Worm (Caenorhabditis elegans) whole organism, young adult: ENCODE measurements around the gene C25A8.2.

Experiments
- B0261.1 ChIP-seq: sonication (generic microtip); optimal IDR thresholded peaks from 2 replicates; lab custom pipeline; 2016; ENCODE audit warnings: mild to moderate bottlenecking, missing genetic modification characterization, moderate library complexity, missing compliant biosample characterization
- C17E4.6 ChIP-seq: fragments of 200-800 bp; sonication (Bioruptor generic); IDR thresholded peaks from 2 replicates; pipeline ENCODE4 v1.3.6; 2022; ENCODE audit warnings: missing genetic modification reagents, missing genetic modification characterization, missing compliant biosample characterization
- F57A8.1 ChIP-seq: fragments of 200-800 bp; sonication (Bioruptor generic); optimal IDR thresholded peaks from 2 replicates; lab custom pipeline; 2018; ENCODE audit warnings: mild to moderate bottlenecking, missing genetic modification characterization, moderate library complexity, missing compliant biosample characterization
- F57C9.4 ChIP-seq: sonication (generic microtip); optimal IDR thresholded peaks from 2 replicates; lab custom pipeline; 2017; ENCODE audit warnings: mild to moderate bottlenecking, missing genetic modification characterization, missing compliant biosample characterization
- T26A5.8 ChIP-seq: sonication (generic microtip); optimal IDR thresholded peaks from 2 replicates; lab custom pipeline; 2016; ENCODE audit warnings: missing genetic modification characterization, missing compliant biosample characterization
- Y53F4B.3 ChIP-seq: fragments of 200-800 bp; sonication (Bioruptor generic); IDR thresholded peaks from 2 replicates; pipeline ENCODE4 v1.3.6; 2022; ENCODE audit warnings: missing genetic modification reagents, missing genetic modification characterization, missing compliant biosample characterization
- Y53G8AR.9 ChIP-seq: fragments of 200-800 bp; sonication (Bioruptor generic); conservative IDR thresholded peaks from 2 replicates; pipeline ENCODE4 v1.3.6; 2022; ENCODE audit warnings: missing genetic modification reagents, missing genetic modification characterization, missing compliant biosample characterization
- Y56A3A.18 ChIP-seq: fragments of 200-800 bp; sonication (Bioruptor generic); IDR thresholded peaks from 2 replicates; pipeline ENCODE4 v1.3.6; 2022; ENCODE audit warnings: missing genetic modification reagents, missing genetic modification characterization, missing compliant biosample characterization
- Y95B8A.8 ChIP-seq: fragments of 200-800 bp; sonication (Bioruptor generic); IDR thresholded peaks from 2 replicates; pipeline ENCODE4 v1.3.6; 2022; ENCODE audit warnings: missing genetic modification reagents, missing genetic modification characterization, missing compliant biosample characterization
- akir-1 ChIP-seq: fragments of 200-800 bp; sonication (Bioruptor generic); optimal IDR thresholded peaks from 2 replicates; lab custom pipeline; 2018; ENCODE audit warnings: mild to moderate bottlenecking, missing genetic modification characterization, moderate library complexity, missing compliant biosample characterization
- aptf-2 ChIP-seq: fragments of 200-800 bp; sonication (Bioruptor generic); conservative IDR thresholded peaks from 2 replicates; pipeline ENCODE4 v1.3.6; 2022; ENCODE audit warnings: missing genetic modification reagents, missing genetic modification characterization, missing compliant biosample characterization
- atf-7 ChIP-seq: sonication (generic microtip); optimal IDR thresholded peaks from 2 replicates; lab custom pipeline; 2017; ENCODE audit warnings: mild to moderate bottlenecking, missing genetic modification characterization, missing compliant biosample characterization
- attf-5 ChIP-seq: fragments of 200-800 bp; sonication (Bioruptor generic); optimal IDR thresholded peaks from 2 replicates; lab custom pipeline; 2018; ENCODE audit warnings: mild to moderate bottlenecking, missing genetic modification characterization, missing compliant biosample characterization
- bed-2 ChIP-seq: fragments of 200-800 bp; sonication (Bioruptor generic); IDR thresholded peaks from 2 replicates; pipeline ENCODE4 v1.3.6; 2022; ENCODE audit warnings: missing genetic modification reagents, missing genetic modification characterization, missing compliant biosample characterization
- ccch-3 ChIP-seq: fragments of 200-800 bp; sonication (Bioruptor generic); optimal IDR thresholded peaks from 2 replicates; lab custom pipeline; 2018; ENCODE audit warnings: mild to moderate bottlenecking, missing genetic modification characterization, missing compliant biosample characterization
- ceh-58 ChIP-seq: fragments of 200-800 bp; sonication (Bioruptor generic); IDR thresholded peaks from 2 replicates; pipeline ENCODE4 v1.3.6; 2022; ENCODE audit warnings: missing genetic modification characterization, missing compliant biosample characterization
- ceh-79 ChIP-seq: sonication (generic microtip); optimal IDR thresholded peaks from 2 replicates; lab custom pipeline; 2017; ENCODE audit warnings: mild to moderate bottlenecking, missing genetic modification characterization, missing compliant biosample characterization
- ceh-91 ChIP-seq: fragments of 200-800 bp; sonication (Bioruptor generic); IDR thresholded peaks from 2 replicates; pipeline ENCODE4 v1.3.6; 2022; ENCODE audit warnings: missing genetic modification reagents, missing genetic modification characterization, missing compliant biosample characterization
- egl-18 ChIP-seq: fragments of 200-800 bp; sonication (Bioruptor generic); IDR thresholded peaks from 2 replicates; pipeline ENCODE4 v1.3.6; 2022; ENCODE audit warnings: missing genetic modification reagents, missing genetic modification characterization, missing compliant biosample characterization
- fkh-3 ChIP-seq: sonication (generic microtip); optimal IDR thresholded peaks from 2 replicates; lab custom pipeline; 2016; ENCODE audit warnings: mild to moderate bottlenecking, missing genetic modification characterization, missing compliant biosample characterization
- hmg-20 ChIP-seq: fragments of 200-800 bp; sonication (Bioruptor generic); IDR thresholded peaks from 2 replicates; pipeline ENCODE4 v1.3.6; 2022; ENCODE audit warnings: missing genetic modification reagents, missing genetic modification characterization, missing compliant biosample characterization
- hsf-1 ChIP-seq: fragments of 200-800 bp; sonication (Bioruptor generic); IDR thresholded peaks from 2 replicates; pipeline ENCODE4 v1.3.6; 2022; ENCODE audit warnings: missing genetic modification reagents, missing genetic modification characterization, missing compliant biosample characterization
- lag-1 ChIP-seq: fragments of 200-800 bp; sonication (Bioruptor generic); IDR thresholded peaks from 2 replicates; pipeline ENCODE4 v1.3.6; 2022; ENCODE audit warnings: missing genetic modification reagents, missing genetic modification characterization, missing compliant biosample characterization
- let-607 ChIP-seq, 2 experiments: fragments of 200-800 bp in 1 of 2; sonication (Bioruptor generic) in 1 of 2; sonication (generic microtip) in 1 of 2; optimal IDR thresholded peaks; 2 replicates each; lab custom pipeline; 2016 to 2018; ENCODE audit warnings: mild to moderate bottlenecking in 2 of 2, missing compliant biosample characterization in 2 of 2, missing genetic modification characterization in 2 of 2, moderate library complexity in 2 of 2, missing genotype in 1 of 2
- lin-35 ChIP-seq, 3 experiments: fragments of 150-350 bp in 2 of 3; sonication (generic microtip) in 1 of 3; optimal IDR thresholded peaks; 2 replicates each; lab custom pipeline; 2014 to 2018; ENCODE audit warnings: missing biosample characterization in 3 of 3, missing genetic modification characterization in 3 of 3, missing genetic modification reagents in 3 of 3
- lin-40 ChIP-seq: sonication (generic microtip); optimal IDR thresholded peaks from 2 replicates; lab custom pipeline; 2016; ENCODE audit warnings: missing genetic modification characterization, mild to moderate bottlenecking, missing compliant biosample characterization, missing genotype, missing genetic modification reagents
- lir-1 ChIP-seq: fragments of 200-800 bp; sonication (Bioruptor generic); conservative IDR thresholded peaks from 2 replicates; pipeline ENCODE4 v1.3.6; 2022; ENCODE audit warnings: missing genetic modification reagents, missing genetic modification characterization, missing compliant biosample characterization
- lsl-1 ChIP-seq: fragments of 200-800 bp; sonication (Bioruptor generic); optimal IDR thresholded peaks from 2 replicates; lab custom pipeline; 2018; ENCODE audit warnings: mild to moderate bottlenecking, missing genetic modification characterization, moderate library complexity, missing compliant biosample characterization
- lsy-27 ChIP-seq: sonication (generic microtip); optimal IDR thresholded peaks from 2 replicates; lab custom pipeline; 2017; ENCODE audit warnings: missing genetic modification characterization, mild to moderate bottlenecking, missing compliant biosample characterization, antibody characterized with exemption, missing genotype, borderline replicate concordance; ENCODE audit not compliant: insufficient read depth
- madf-10 ChIP-seq: sonication (generic microtip); optimal IDR thresholded peaks from 2 replicates; lab custom pipeline; 2016; ENCODE audit warnings: mild to moderate bottlenecking, missing genetic modification characterization, missing compliant biosample characterization
- nfya-2 ChIP-seq: fragments of 200-800 bp; sonication (Bioruptor generic); IDR thresholded peaks from 2 replicates; pipeline ENCODE4 v1.3.6; 2022; ENCODE audit warnings: missing genetic modification reagents, missing genetic modification characterization, missing compliant biosample characterization
- nfyb-1 ChIP-seq: fragments of 200-800 bp; sonication (Bioruptor generic); IDR thresholded peaks from 2 replicates; pipeline ENCODE4 v1.3.6; 2022; ENCODE audit warnings: missing genetic modification reagents, missing genetic modification characterization, missing compliant biosample characterization
- nhr-120 ChIP-seq: fragments of 200-800 bp; sonication (Bioruptor generic); IDR thresholded peaks from 2 replicates; pipeline ENCODE4 v1.3.6; 2022; ENCODE audit warnings: missing genetic modification characterization, missing compliant biosample characterization
- nhr-27 ChIP-seq: fragments of 200-800 bp; sonication (Bioruptor generic); optimal IDR thresholded peaks from 2 replicates; lab custom pipeline; 2018; ENCODE audit warnings: mild to moderate bottlenecking, missing genetic modification characterization, moderate library complexity, missing compliant biosample characterization
- nhr-80 ChIP-seq: sonication (generic microtip); optimal IDR thresholded peaks from 2 replicates; lab custom pipeline; 2016; ENCODE audit warnings: missing genetic modification characterization, missing compliant biosample characterization
- nhr-90 ChIP-seq: sonication (generic microtip); optimal IDR thresholded peaks from 2 replicates; lab custom pipeline; 2016; ENCODE audit warnings: missing genotype, mild to moderate bottlenecking, missing genetic modification characterization, missing compliant biosample characterization
- pha-4 ChIP-seq: fragments of 150-350 bp; sonication (generic microtip); optimal IDR thresholded peaks from 2 replicates; lab custom pipeline; 2014; ENCODE audit warnings: missing biosample characterization, missing genetic modification reagents, missing genetic modification characterization
- rcor-1 ChIP-seq: fragments of 200-800 bp; sonication (Bioruptor generic); IDR thresholded peaks from 2 replicates; pipeline ENCODE4 v1.3.6; 2022; ENCODE audit warnings: missing genetic modification reagents, missing genetic modification characterization, missing compliant biosample characterization
- repo-1 ChIP-seq: sonication (generic microtip); optimal IDR thresholded peaks from 2 replicates; lab custom pipeline; 2017; ENCODE audit warnings: mild to moderate bottlenecking, missing genetic modification characterization, missing compliant biosample characterization
- sea-2 ChIP-seq: fragments of 200-800 bp; sonication (Bioruptor generic); IDR thresholded peaks from 2 replicates; pipeline ENCODE4 v1.3.6; 2022; ENCODE audit warnings: missing genetic modification characterization, missing compliant biosample characterization
- snpc-1.1 ChIP-seq: sonication (generic microtip); optimal IDR thresholded peaks from 2 replicates; lab custom pipeline; 2017; ENCODE audit warnings: missing genetic modification characterization, mild to moderate bottlenecking, missing compliant biosample characterization, antibody characterized with exemption, moderate library complexity, missing genotype, missing genetic modification reagents; ENCODE audit not compliant: insufficient read depth
- tbx-9 ChIP-seq: sonication (generic microtip); optimal IDR thresholded peaks from 2 replicates; lab custom pipeline; 2016; ENCODE audit warnings: borderline replicate concordance, missing genetic modification characterization, inconsistent platforms, missing compliant biosample characterization
- xnd-1 ChIP-seq: sonication (generic microtip); optimal IDR thresholded peaks from 2 replicates; lab custom pipeline; 2016; ENCODE audit warnings: missing genotype, missing genetic modification reagents, missing genetic modification characterization, missing compliant biosample characterization
- ztf-18 ChIP-seq: sonication (generic microtip); optimal IDR thresholded peaks from 2 replicates; lab custom pipeline; 2016; ENCODE audit warnings: missing genotype, mild to moderate bottlenecking, missing genetic modification characterization, missing compliant biosample characterization

The C25A8.2 gene

DNA sequence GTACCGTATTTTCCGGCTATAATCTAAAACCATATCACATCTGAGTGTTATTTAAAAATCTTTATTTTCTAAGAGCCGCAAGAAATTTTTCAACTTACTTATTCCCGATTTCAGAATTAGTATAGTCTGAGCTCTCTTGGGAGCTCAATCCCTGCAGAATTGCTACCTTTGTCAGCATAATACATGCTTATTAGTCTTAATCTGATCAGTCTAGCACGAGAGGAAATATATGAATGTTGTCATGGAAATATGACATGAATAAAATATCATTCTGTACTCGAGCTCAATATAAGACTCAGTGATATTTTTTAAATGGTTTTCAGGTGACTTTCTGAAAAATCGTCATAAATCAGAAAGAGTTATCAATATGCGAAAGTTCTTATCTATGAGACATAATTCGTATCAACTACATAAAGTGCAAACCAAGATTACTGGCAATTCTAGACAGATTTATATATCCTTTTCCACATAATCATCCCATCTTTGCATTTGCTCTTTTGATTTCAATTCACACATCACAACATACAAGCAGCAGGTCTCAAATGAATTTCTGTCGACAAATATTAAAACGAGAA is 35.8 kb downstream of the C25A8.2 start:
- TF ChIP-seq lin-40 (tag; lab: Kevin White, UChicago): no peak
- TF ChIP-seq T26A5.8 (tag; lab: Kevin White, UChicago): no peak
- TF ChIP-seq C17E4.6 (GFP tag; lab: Robert Waterston, UW): no peak
- no peak for TF ChIP-seq repo-1 (tag; lab: Kevin White, UChicago)
- no peak for TF ChIP-seq nfyb-1
- TF ChIP-seq, all 124 proteins: peak for 0

DNA sequence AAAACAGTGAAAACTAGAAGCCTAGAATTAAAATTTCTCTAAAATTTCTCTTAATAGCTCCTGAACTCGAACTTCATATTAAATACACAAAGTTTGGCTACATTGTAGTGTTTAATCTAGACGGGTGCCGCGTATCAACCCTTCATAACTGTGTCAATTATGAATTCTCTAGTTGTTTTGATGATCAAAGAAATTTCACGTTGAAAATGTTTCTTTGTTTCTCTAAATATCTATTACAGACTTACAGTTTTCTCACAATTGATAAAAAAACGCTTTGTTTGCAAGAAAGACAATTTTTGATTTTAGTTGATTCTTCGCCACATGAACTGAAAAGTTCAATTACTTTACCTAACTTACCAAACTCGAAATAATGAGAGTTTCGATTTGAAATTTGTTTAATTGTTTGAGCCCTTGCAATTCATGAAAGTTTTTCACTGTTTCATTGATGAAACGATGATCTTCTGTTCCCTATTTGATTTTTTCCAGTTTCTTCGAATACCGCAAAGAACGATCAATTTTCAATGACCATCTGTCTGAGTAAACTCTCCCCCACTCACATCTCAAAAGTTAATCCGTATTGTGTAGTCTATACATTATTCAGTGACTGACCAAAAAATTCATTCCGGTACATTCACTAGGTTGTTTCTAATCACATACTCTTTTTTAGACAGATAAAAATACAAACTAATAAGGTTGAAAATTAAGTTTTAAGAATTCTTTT is 37.2 kb downstream of the C25A8.2 start:
- no peak for TF ChIP-seq T26A5.8 (tag; lab: Kevin White, UChicago)
- no peak for TF ChIP-seq lag-1 (GFP tag; lab: Robert Waterston, UW)
- TF ChIP-seq nhr-80 (tag; lab: Kevin White, UChicago): peak; percentile 52
- TF ChIP-seq let-607 (tag; optimal IDR thresholded peaks at IDR 0.05; lab: Kevin White, UChicago): peak in 1 of 2 experiments; percentile 39
- no peak for TF ChIP-seq atf-7 (tag; lab: Kevin White, UChicago)
- TF ChIP-seq hmg-20 (GFP tag; lab: Robert Waterston, UW): no peak
- TF ChIP-seq lsy-27: no peak
- no peak for TF ChIP-seq rcor-1 (GFP tag; lab: Robert Waterston, UW)
- TF ChIP-seq lin-40 (tag; lab: Kevin White, UChicago): no peak
- no peak for TF ChIP-seq lir-1 (GFP tag; lab: Robert Waterston, UW)
- TF ChIP-seq egl-18 (GFP tag; lab: Robert Waterston, UW): no peak
- no peak for TF ChIP-seq nhr-90
- TF ChIP-seq bed-2 (GFP tag; lab: Robert Waterston, UW): no peak
- no peak for TF ChIP-seq nfya-2 (GFP tag; lab: Robert Waterston, UW)
- TF ChIP-seq ceh-91: no peak
- TF ChIP-seq ztf-18 (tag; lab: Kevin White, UChicago): no peak
- no peak for TF ChIP-seq pha-4 (tag; lab: Kevin White, UChicago)
- no peak for TF ChIP-seq hsf-1 (GFP tag; lab: Robert Waterston, UW)

DNA sequence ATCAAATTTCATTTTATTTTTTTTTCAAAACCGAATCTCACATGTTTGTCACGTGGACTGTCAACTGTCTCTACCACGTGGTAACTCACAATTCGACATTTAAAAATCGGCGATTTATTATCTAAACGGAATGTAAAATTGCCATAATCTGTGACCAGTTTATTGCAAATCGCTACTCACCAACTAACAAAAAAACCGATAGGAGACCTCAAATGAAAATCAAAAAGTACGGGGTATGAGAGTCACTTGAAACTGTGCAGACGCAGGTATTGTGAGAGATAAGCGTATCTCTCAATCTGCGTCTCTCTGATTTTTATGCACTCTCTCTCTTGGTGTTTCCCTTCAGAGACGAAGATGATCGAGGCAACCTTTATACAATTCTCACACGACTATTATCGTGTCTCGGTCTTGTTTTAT is 38.1 kb downstream of the C25A8.2 start:
- TF ChIP-seq akir-1 (no peak), lin-35 (GFP tag; optimal IDR thresholded peaks at IDR 0.05; lab: Kevin White, UChicago) (no peak), ceh-58 (GFP tag; lab: Robert Waterston, UW) (no peak), snpc-1.1 (tag; lab: Kevin White, UChicago) (no peak), fkh-3 (tag; lab: Kevin White, UChicago) (no peak), F57A8.1 (GFP tag; lab: Kevin White, UChicago) (no peak), rcor-1 (GFP tag; lab: Robert Waterston, UW) (no peak), ccch-3 (GFP tag; lab: Kevin White, UChicago) (no peak), ceh-79 (tag; lab: Kevin White, UChicago) (no peak), B0261.1 (tag; lab: Kevin White, UChicago) (no peak), Y95B8A.8 (GFP tag; lab: Robert Waterston, UW) (no peak), Y53G8AR.9 (GFP tag; lab: Robert Waterston, UW) (0 out of 2 replicates have a peak, but pooled peaks have one; percentile 19), xnd-1 (no peak), nhr-120 (GFP tag; lab: Robert Waterston, UW) (no peak), aptf-2 (GFP tag; lab: Robert Waterston, UW) (no peak), T26A5.8 (tag; lab: Kevin White, UChicago) (no peak), madf-10 (tag; lab: Kevin White, UChicago) (no peak), F57C9.4 (no peak), Y53F4B.3 (GFP tag; lab: Robert Waterston, UW) (no peak), attf-5 (GFP tag; lab: Kevin White, UChicago) (peak; percentile 73), sea-2 (no peak), tbx-9 (tag; lab: Kevin White, UChicago) (no peak), nhr-27 (no peak), lsl-1 (GFP tag; lab: Kevin White, UChicago) (no peak), Y56A3A.18 (GFP tag; lab: Robert Waterston, UW) (0 out of 2 replicates have a peak, but pooled peaks have one; percentile 24)
